Worm (Caenorhabditis elegans): ENCODE data around the gene puf-3.

DNA sequence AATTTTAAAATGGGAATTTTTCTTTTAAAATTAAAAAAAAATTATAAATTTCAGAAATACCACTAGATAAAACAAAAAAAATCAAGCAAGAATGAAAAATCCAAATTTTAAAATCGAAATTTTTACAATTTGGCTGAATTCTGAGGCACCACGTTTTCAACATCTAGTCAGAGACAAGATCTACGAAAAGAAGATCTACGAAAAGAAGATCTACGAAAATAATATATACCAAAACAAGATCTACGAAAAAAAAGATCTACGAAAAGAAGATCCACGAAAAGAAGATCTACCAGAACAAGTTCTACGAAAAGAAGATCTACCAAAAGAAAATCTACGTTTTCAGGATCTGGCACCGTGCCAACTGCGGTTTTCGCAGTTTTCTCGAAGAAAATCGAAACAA, 24.9 kb downstream of the puf-3 start:
- TF ChIP-seq T22C8.4 (GFP tag; IDR thresholded peaks at IDR 0.05) (no peak), cog-1 (tag; optimal IDR thresholded peaks at IDR 0.05) (no peak)
